Worm (Caenorhabditis elegans): ENCODE results near the gene vab-9.

The vab-9 gene

DNA sequence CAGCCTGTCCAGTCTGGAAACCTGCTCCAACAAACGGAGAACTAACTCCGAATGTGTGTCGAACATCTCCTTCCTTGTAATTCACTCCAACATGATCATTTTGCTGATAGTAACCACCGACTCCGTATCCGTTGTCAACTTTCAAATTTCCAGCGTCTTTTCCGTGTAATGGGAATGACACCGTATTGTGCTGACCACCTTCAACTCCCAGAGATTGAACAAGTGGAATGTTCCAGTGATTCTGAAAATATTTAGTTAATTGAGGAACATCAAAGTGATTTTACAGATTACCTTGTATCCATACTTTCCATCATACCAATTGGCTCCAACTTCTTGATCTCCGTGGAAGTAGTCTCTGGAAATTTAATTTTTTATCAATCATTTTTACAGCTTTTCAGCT, 9.6 kb downstream of the vab-9 start:
- TF ChIP-seq fos-1 (tag; optimal IDR thresholded peaks at IDR 0.05): no peak
- TF ChIP-seq jun-1 (tag; optimal IDR thresholded peaks at IDR 0.05): no peak
- TF ChIP-seq lin-14 (GFP tag; optimal IDR thresholded peaks at IDR 0.05): no peak
- TF ChIP-seq ceh-88 (GFP tag; IDR thresholded peaks at IDR 0.05): no peak
- TF ChIP-seq lin-39 (tag; optimal IDR thresholded peaks at IDR 0.05): no peak
- TF ChIP-seq C04F5.9 (tag; optimal IDR thresholded peaks at IDR 0.05): no peak

DNA sequence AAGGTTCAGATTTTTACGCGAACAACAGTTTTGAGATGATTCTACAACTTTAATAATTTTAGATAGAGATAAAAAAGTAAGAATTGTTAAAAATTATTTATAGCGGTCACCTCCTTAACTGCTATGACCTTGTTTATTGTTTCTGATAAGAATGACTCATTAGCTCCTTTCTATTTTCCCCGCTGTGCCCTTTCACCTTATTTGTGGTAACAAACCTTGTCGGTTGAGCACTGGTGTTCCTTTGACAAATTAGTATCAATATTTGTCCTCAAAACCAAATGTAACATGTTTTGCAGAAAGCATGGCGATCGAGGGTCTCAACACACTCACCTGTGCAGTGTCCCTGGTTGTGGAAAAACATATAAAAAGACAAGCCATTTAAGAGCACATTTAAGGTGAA, 10.9 kb downstream of the vab-9 start:
- no peak for TF ChIP-seq efl-1 (optimal IDR thresholded peaks at IDR 0.05)
- TF ChIP-seq efl-1 (GFP tag; optimal IDR thresholded peaks at IDR 0.05 in 1 of 2): peak in 1 of 2 experiments; percentile 51
- TF ChIP-seq nhr-237 (tag; optimal IDR thresholded peaks at IDR 0.05): no peak

DNA sequence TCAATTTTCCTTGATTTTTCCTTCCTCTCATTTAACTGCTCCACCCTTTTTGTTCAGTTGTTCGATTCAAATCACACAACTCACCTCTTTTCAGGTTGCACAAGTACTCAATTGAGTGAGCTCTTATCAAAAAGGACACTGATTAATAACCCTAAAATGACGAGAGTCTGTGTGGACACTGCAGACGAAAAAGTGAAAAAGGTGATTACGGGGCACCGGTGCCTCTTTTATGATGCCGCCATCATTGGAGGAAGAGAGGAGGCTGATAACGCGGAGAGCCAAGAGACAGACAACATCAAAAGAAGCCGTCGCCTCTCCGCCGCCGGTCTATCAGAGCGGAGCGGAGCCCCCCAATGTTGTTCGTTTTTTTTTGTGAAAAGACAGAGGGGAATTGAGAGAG, 12.4 kb downstream of the vab-9 start, which contains the start of gene sptf-2:
Gene sptf-2, plus strand, starts transcription at position 297 of the 400 bp plus-strand sequence.
- TF ChIP-seq efl-1 (optimal IDR thresholded peaks at IDR 0.05): no peak
- peak in 1 of 2 experiments; percentile 88 for TF ChIP-seq efl-1 (GFP tag; optimal IDR thresholded peaks at IDR 0.05 in 1 of 2)
- no peak for TF ChIP-seq skn-1 (tag; optimal IDR thresholded peaks at IDR 0.05)
- TF ChIP-seq pqm-1 (tag; optimal IDR thresholded peaks at IDR 0.05): peak; percentile 89
- peak in 1 of 2 experiments; percentile 21 for TF ChIP-seq lin-35 (GFP tag; optimal IDR thresholded peaks at IDR 0.05)
- TF ChIP-seq isw-1 (GFP tag; IDR thresholded peaks at IDR 0.05): no peak
- TF ChIP-seq nhr-47 (tag; optimal IDR thresholded peaks at IDR 0.05): no peak
- no peak for TF ChIP-seq ama-1 (optimal IDR thresholded peaks at IDR 0.05)
- TF ChIP-seq nhr-77 (tag; optimal IDR thresholded peaks at IDR 0.05): no peak
- no peak for TF ChIP-seq unc-30 (tag; optimal IDR thresholded peaks at IDR 0.05)
- no peak for TF ChIP-seq unc-62 (GFP tag; optimal IDR thresholded peaks at IDR 0.05)
- TF ChIP-seq elt-2 (tag; optimal IDR thresholded peaks at IDR 0.05): peak; percentile 91
- no peak for TF ChIP-seq nhr-76 (tag; optimal IDR thresholded peaks at IDR 0.05)
- TF ChIP-seq ceh-88 (GFP tag; IDR thresholded peaks at IDR 0.05): no peak
- TF ChIP-seq ceh-90 (tag; optimal IDR thresholded peaks at IDR 0.05): no peak
- peak; percentile 34 for TF ChIP-seq jun-1 (tag; optimal IDR thresholded peaks at IDR 0.05)

DNA sequence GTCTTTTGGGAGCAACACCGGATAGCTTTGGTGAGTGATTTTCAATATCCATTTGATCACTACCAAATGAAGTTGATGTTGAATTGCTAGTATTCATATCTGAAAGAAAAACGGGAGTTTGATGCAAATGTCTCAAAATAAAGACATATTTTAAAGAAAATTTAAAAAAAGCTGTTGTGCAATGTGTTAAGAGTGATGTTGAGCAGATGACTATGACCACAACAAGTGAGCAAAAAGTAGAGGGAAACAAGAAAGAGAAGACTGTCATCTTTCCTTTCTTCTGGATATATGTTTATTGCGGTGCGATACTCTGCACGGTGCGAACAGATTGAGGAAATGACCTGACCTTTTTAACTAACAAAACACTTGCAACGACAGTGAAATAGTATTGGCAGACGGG, 14.1 kb downstream of the vab-9 start, which contains the start of gene T22C8.4:
Gene T22C8.4, minus strand, starts transcription at position 101 of the 400 bp plus-strand sequence.
- no peak for TF ChIP-seq grh-1 (GFP tag; IDR thresholded peaks at IDR 0.05)
- TF ChIP-seq unc-62 (GFP tag; optimal IDR thresholded peaks at IDR 0.05): no peak
- no peak for TF ChIP-seq efl-3 (GFP tag; optimal IDR thresholded peaks at IDR 0.05)
- TF ChIP-seq swsn-7 (tag; optimal IDR thresholded peaks at IDR 0.05): no peak
- TF ChIP-seq fkh-4 (tag; optimal IDR thresholded peaks at IDR 0.05; ENCODE audit: borderline replicate concordance): no peak
- no peak for TF ChIP-seq nhr-11 (tag; optimal IDR thresholded peaks at IDR 0.05)
- TF ChIP-seq nhr-90 (tag; optimal IDR thresholded peaks at IDR 0.05; ENCODE audit: poor library complexity): no peak
- TF ChIP-seq nhr-237 (tag; optimal IDR thresholded peaks at IDR 0.05): no peak
- no peak for TF ChIP-seq pag-3 (tag; optimal IDR thresholded peaks at IDR 0.05; ENCODE audit: borderline replicate concordance, insufficient read depth)
- TF ChIP-seq rnt-1 (tag; optimal IDR thresholded peaks at IDR 0.05): no peak
- TF ChIP-seq nhr-19 (GFP tag; conservative IDR thresholded peaks at IDR 0.05): no peak

DNA sequence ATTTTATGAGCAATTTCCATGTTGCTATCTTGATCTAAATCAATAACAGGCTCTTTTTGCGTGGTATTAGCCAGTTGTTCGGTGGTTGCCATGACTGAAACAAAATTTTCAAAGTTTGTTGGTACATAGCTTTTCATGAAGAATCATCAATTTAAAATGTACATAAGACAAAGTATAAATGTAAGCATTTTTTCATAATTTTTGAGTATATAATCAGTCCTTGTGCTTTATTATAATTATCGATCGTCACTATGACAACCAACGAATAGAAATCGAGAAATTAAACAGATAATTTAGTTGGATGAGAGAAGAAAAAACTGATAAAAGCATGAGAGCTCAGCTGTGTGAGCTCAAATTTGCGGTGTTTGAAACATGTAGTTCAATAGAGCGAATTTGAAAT, 15.6 kb downstream of the vab-9 start, which contains the start of gene T22C8.3:
Gene T22C8.3, minus strand, starts transcription at position 101 of the 400 bp plus-strand sequence.
- TF ChIP-seq sptf-1 (tag; optimal IDR thresholded peaks at IDR 0.05) (no peak), lsy-2 (tag; optimal IDR thresholded peaks at IDR 0.05) (no peak), dpl-1 (GFP tag; optimal IDR thresholded peaks at IDR 0.05) (peak in 1 of 3 experiments; percentile 4), nhr-19 (GFP tag; conservative IDR thresholded peaks at IDR 0.05) (no peak), lin-39 (tag; optimal IDR thresholded peaks at IDR 0.05) (no peak), tlp-1 (tag; optimal IDR thresholded peaks at IDR 0.05) (no peak), lin-35 (GFP tag; optimal IDR thresholded peaks at IDR 0.05) (no peak)
